Fruit fly (Drosophila melanogaster) whole organism, adult: Measurements from ENCODE around the gene Tsp3A.

Experiments used
- CG11617 ChIP-seq: fragments of 200-800 bp; sonication (Bioruptor generic); optimal IDR thresholded peaks from 2 replicates; lab custom pipeline; 2017; ENCODE audit warnings: mild to moderate bottlenecking, missing biosample characterization, missing genetic modification reagents, missing genetic modification characterization
- CG5204 ChIP-seq: fragments of 200-800 bp; sonication (Bioruptor generic); optimal IDR thresholded peaks from 2 replicates; lab custom pipeline; 2016; ENCODE audit warnings: missing biosample characterization, missing genetic modification characterization
- Clk ChIP-seq: fragments of 200-800 bp; sonication (Bioruptor generic); optimal IDR thresholded peaks from 2 replicates; lab custom pipeline; 2017; ENCODE audit warnings: missing biosample characterization, missing genetic modification characterization
- bab1 ChIP-seq: fragments of 200-800 bp; sonication (Bioruptor generic); optimal IDR thresholded peaks from 3 replicates; lab custom pipeline; 2019; ENCODE audit warnings: missing biosample characterization, mild to moderate bottlenecking, missing genetic modification characterization, moderate library complexity
- cic ChIP-seq: fragments of 200-800 bp; sonication (Bioruptor generic); optimal IDR thresholded peaks from 2 replicates; lab custom pipeline; 2017; ENCODE audit warnings: missing biosample characterization, mild to moderate bottlenecking, missing genetic modification characterization, moderate library complexity
- kay ChIP-seq: fragments of 200-800 bp; sonication (Bioruptor generic); peaks from one replicate; lab custom pipeline; 2016; ENCODE audit warnings: missing biosample characterization, missing genetic modification characterization, borderline replicate concordance

DNA sequence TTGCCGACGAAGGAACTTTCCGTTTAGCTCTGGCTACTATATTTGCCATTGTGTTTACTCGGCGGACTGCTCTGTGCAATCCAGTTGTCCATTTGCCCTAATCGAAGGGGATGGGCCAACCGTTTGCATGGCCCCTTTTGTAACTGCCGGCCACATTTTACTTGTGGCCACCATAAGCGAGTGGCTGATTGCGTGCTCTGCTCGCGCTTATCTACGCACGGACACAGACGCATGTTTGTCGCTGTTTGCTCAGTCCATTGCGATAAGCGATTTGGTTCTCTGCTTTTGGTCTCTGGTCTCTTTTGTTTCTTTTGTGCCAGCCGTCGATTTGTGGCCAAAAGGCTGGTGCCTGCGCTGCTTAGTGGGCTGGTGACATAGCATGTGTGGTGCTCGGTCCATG, 28.9 kb downstream of the Tsp3A start:
- no peak for TF ChIP-seq Clk (GFP tag; lab: Kevin White, UChicago)
- TF ChIP-seq cic (GFP tag; lab: Kevin White, UChicago) = no peak
- TF ChIP-seq kay = no peak
- no peak for TF ChIP-seq CG5204
- TF ChIP-seq bab1 = no peak
- TF ChIP-seq CG11617 = no peak
